Worm (Caenorhabditis elegans) whole organism, early embryonic: ENCODE results near the gene pacl-1.

Experiments used
- B0310.2 ChIP-seq: sonication (generic microtip); optimal IDR thresholded peaks from 2 replicates; lab custom pipeline; 2016; ENCODE audit warnings: mild to moderate bottlenecking, missing genetic modification characterization, missing compliant biosample characterization
- F13C5.2 ChIP-seq: sonication (generic microtip); optimal IDR thresholded peaks from 2 replicates; lab custom pipeline; 2017; ENCODE audit warnings: mild to moderate bottlenecking, missing genetic modification characterization, inconsistent platforms, missing compliant biosample characterization
- aly-1 ChIP-seq: sonication (generic microtip); optimal IDR thresholded peaks from 2 replicates; lab custom pipeline; 2016; ENCODE audit warnings: missing genetic modification characterization, missing compliant biosample characterization
- ama-1 ChIP-seq: fragments of 150-350 bp; optimal IDR thresholded peaks from 2 replicates; lab custom pipeline; 2014
- ceh-13 ChIP-seq: fragments of 200-800 bp; sonication (Bioruptor generic); optimal IDR thresholded peaks from 2 replicates; lab custom pipeline; 2018; ENCODE audit warnings: mild to moderate bottlenecking, missing genetic modification characterization, missing compliant biosample characterization
- ceh-36 ChIP-seq: sonication (generic microtip); optimal IDR thresholded peaks from 2 replicates; lab custom pipeline; 2016; ENCODE audit warnings: missing genetic modification characterization, inconsistent platforms, missing compliant biosample characterization
- ets-7 ChIP-seq: sonication (generic microtip); optimal IDR thresholded peaks from 2 replicates; lab custom pipeline; 2016; ENCODE audit warnings: missing genotype, missing genetic modification characterization, missing compliant biosample characterization
- flt-1 ChIP-seq: fragments of 200-800 bp; sonication (Bioruptor generic); IDR thresholded peaks from 2 replicates; pipeline ENCODE4 v1.3.6; 2022; ENCODE audit warnings: missing genetic modification characterization, missing compliant biosample characterization
- hmbx-1 ChIP-seq: sonication (generic microtip); optimal IDR thresholded peaks from 2 replicates; lab custom pipeline; 2016; ENCODE audit warnings: mild to moderate bottlenecking, missing genetic modification characterization, missing compliant biosample characterization
- hmg-4 ChIP-seq: fragments of 200-800 bp; sonication (Bioruptor generic); optimal IDR thresholded peaks from 2 replicates; lab custom pipeline; 2018; ENCODE audit warnings: mild to moderate bottlenecking, missing genetic modification characterization, missing compliant biosample characterization
- hnd-1 ChIP-seq: sonication (generic microtip); optimal IDR thresholded peaks from 2 replicates; lab custom pipeline; 2016; ENCODE audit warnings: missing genetic modification characterization, missing compliant biosample characterization
- pes-1 ChIP-seq: fragments of 200-800 bp; sonication (Bioruptor generic); IDR thresholded peaks from 2 replicates; pipeline ENCODE4 v1.3.6; 2022; ENCODE audit warnings: missing genetic modification reagents, missing genetic modification characterization, missing compliant biosample characterization
- scrt-1 ChIP-seq: fragments of 200-800 bp; sonication (Bioruptor generic); IDR thresholded peaks from 2 replicates; pipeline ENCODE4 v1.3.6; 2022; ENCODE audit warnings: missing genetic modification characterization, missing compliant biosample characterization
- sea-1 ChIP-seq: fragments of 200-800 bp; sonication (Bioruptor generic); conservative IDR thresholded peaks from 2 replicates; pipeline ENCODE4 v1.3.6; 2022; ENCODE audit warnings: missing genetic modification characterization, missing compliant biosample characterization
- tbx-11 ChIP-seq: fragments of 200-800 bp; sonication (Bioruptor generic); IDR thresholded peaks from 2 replicates; pipeline ENCODE4 v1.3.6; 2022; ENCODE audit warnings: missing genetic modification characterization, missing compliant biosample characterization
- tbx-37 ChIP-seq: fragments of 200-800 bp; sonication (Bioruptor generic); conservative IDR thresholded peaks from 2 replicates; pipeline ENCODE4 v1.3.6; 2022; ENCODE audit warnings: missing genetic modification reagents, missing genetic modification characterization, missing compliant biosample characterization
- tra-4 ChIP-seq: sonication (generic microtip); optimal IDR thresholded peaks from 2 replicates; lab custom pipeline; 2017; ENCODE audit warnings: missing genetic modification characterization, missing compliant biosample characterization

pacl-1 gene

ce11 chrV:16233624-16234023 lies 41.6 kb downstream of the pacl-1 start, which contains the start of gene clec-233:
clec-233 (plus strand) TSS chrV:16233924.
- TF ChIP-seq sea-1 (GFP tag; lab: Robert Waterston, UW) (no peak), hnd-1 (no peak), tbx-11 (no peak), tra-4 (no peak), hmg-4 (no peak)

- no peak for TF ChIP-seq B0310.2
Measured at ce11 chrV:16232180-16232579, 43.1 kb downstream of the pacl-1 start, which contains the start of gene gst-22. gst-22 (minus strand) TSS chrV:16232282.

DNA sequence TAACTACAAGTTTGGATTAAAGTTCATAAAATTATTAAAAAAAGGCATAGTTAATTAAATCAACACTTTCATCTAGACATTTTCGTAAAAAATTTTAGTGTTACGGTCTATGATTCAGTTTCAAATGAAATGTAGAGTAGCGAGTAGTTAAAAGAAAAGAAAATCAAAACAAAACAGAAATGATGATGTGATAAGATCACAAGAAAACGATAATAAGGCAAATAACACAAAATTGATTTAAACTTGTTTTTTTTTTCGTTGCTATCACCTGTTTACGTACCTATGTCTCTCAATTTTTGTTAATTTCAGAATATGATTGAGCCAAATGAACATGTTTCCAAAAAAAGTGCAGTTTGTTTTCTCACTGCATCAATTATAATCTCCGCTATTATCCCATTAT lies 45.4 kb downstream of the pacl-1 start, which contains the start of the genes F21H7.2 and F21H7.12:
F21H7.2 (minus strand) TSS at position 101 of the 400 bp plus-strand sequence.
F21H7.12 (plus strand) TSS at position 270 of the 400 bp plus-strand sequence.
- TF ChIP-seq ceh-36 (tag; lab: Kevin White, UChicago) (no peak), tbx-11 (no peak), ets-7 (no peak), tbx-37 (GFP tag; lab: Robert Waterston, UW) (no peak), hnd-1 (no peak), ama-1 (lab: Kevin White, UChicago) (no peak), scrt-1 (GFP tag; lab: Robert Waterston, UW) (no peak), hmbx-1 (tag; lab: Kevin White, UChicago) (no peak), B0310.2 (no peak), tra-4 (no peak), ceh-13 (GFP tag; lab: Kevin White, UChicago) (no peak), flt-1 (GFP tag; lab: Robert Waterston, UW) (no peak), sea-1 (GFP tag; lab: Robert Waterston, UW) (no peak), F13C5.2 (tag; lab: Kevin White, UChicago) (no peak), pes-1 (GFP tag; lab: Robert Waterston, UW) (no peak), hmg-4 (no peak), aly-1 (no peak)

- TF ChIP-seq pes-1 (GFP tag; lab: Robert Waterston, UW) (no peak), ama-1 (lab: Kevin White, UChicago) (no peak), aly-1 (no peak), hmg-4 (no peak), tra-4 (no peak), F13C5.2 (tag; lab: Kevin White, UChicago) (no peak), hmbx-1 (tag; lab: Kevin White, UChicago) (no peak), ets-7 (no peak), tbx-37 (GFP tag; lab: Robert Waterston, UW) (no peak), scrt-1 (GFP tag; lab: Robert Waterston, UW) (no peak), sea-1 (GFP tag; lab: Robert Waterston, UW) (no peak), ceh-13 (GFP tag; lab: Kevin White, UChicago) (no peak), B0310.2 (no peak), hnd-1 (no peak), flt-1 (GFP tag; lab: Robert Waterston, UW) (no peak), tbx-11 (no peak), ceh-36 (tag; lab: Kevin White, UChicago) (no peak)
Measured at ce11 chrV:16229439-16229838, 45.8 kb downstream of the pacl-1 start.

ce11 chrV:16226581-16226980 lies 48.7 kb downstream of the pacl-1 start, which contains the start of gene F11A5.13:
F11A5.13 (minus strand) TSS chrV:16226681.
- TF ChIP-seq aly-1, result no peak
- no peak for TF ChIP-seq hmbx-1 (tag; lab: Kevin White, UChicago)
- TF ChIP-seq ceh-36 (tag; lab: Kevin White, UChicago), result no peak
- TF ChIP-seq sea-1 (GFP tag; lab: Robert Waterston, UW), result no peak
- TF ChIP-seq ama-1 (lab: Kevin White, UChicago), result no peak
- no peak for TF ChIP-seq scrt-1 (GFP tag; lab: Robert Waterston, UW)
- TF ChIP-seq hmg-4, result no peak
- no peak for TF ChIP-seq B0310.2
- TF ChIP-seq ets-7, result no peak
- no peak for TF ChIP-seq tbx-37 (GFP tag; lab: Robert Waterston, UW)
- TF ChIP-seq tbx-11, result no peak
- no peak for TF ChIP-seq flt-1 (GFP tag; lab: Robert Waterston, UW)
- TF ChIP-seq hnd-1, result no peak
- no peak for TF ChIP-seq pes-1 (GFP tag; lab: Robert Waterston, UW)
- no peak for TF ChIP-seq tra-4
- TF ChIP-seq F13C5.2 (tag; lab: Kevin White, UChicago), result no peak
- no peak for TF ChIP-seq ceh-13 (GFP tag; lab: Kevin White, UChicago)

DNA sequence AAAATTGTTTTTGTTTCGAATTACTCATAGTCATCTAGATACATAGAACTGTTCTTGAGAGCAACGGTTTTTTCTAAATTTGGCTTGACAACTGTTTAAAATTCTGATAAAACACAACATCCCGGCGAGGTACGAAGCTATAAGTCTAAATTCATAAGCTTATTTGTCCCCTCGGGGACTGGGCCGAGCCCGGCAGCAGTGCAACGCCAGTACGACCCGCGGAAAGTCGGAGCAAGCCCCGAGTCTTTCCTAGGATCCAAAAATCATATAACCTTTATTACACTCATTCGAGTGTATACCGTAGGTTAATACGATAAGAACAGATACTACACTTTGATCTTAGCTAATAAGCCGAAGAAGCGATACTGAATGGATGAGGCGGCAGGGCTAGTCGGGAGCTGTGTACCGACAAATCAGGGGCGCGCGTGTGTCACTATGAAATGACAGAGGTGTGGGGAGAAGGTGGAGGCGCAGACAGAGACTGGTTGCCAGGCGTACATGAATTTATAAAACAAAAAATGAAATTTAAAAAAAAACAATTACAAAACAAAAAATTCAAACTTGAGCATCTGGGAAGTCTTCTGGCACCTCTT lies 49.6 kb downstream of the pacl-1 start:
- TF ChIP-seq ama-1 (lab: Kevin White, UChicago), result no peak
- TF ChIP-seq tra-4, result no peak
- TF ChIP-seq hmg-4, result no peak
- TF ChIP-seq hnd-1, result no peak
- TF ChIP-seq ceh-36 (tag; lab: Kevin White, UChicago), result no peak
- no peak for TF ChIP-seq tbx-11
- TF ChIP-seq tbx-37 (GFP tag; lab: Robert Waterston, UW), result no peak
- TF ChIP-seq hmbx-1 (tag; lab: Kevin White, UChicago), result no peak

- no peak for TF ChIP-seq ama-1 (lab: Kevin White, UChicago)
- no peak for TF ChIP-seq B0310.2
- no peak for TF ChIP-seq scrt-1 (GFP tag; lab: Robert Waterston, UW)
- TF ChIP-seq aly-1, result no peak
- TF ChIP-seq ceh-36 (tag; lab: Kevin White, UChicago), result no peak
- no peak for TF ChIP-seq tbx-37 (GFP tag; lab: Robert Waterston, UW)
- TF ChIP-seq hmg-4, result no peak
- TF ChIP-seq ets-7, result no peak
- no peak for TF ChIP-seq F13C5.2 (tag; lab: Kevin White, UChicago)
- TF ChIP-seq hmbx-1 (tag; lab: Kevin White, UChicago), result no peak
- no peak for TF ChIP-seq flt-1 (GFP tag; lab: Robert Waterston, UW)
- no peak for TF ChIP-seq sea-1 (GFP tag; lab: Robert Waterston, UW)
Measured at ce11 chrV:16224027-16224426, 51.2 kb downstream of the pacl-1 start, which contains the start of gene stdh-2. stdh-2 (plus strand) TSS chrV:16224327.
